Worm (Caenorhabditis elegans) whole organism, young adult: Measurements from ENCODE around the gene cyp-34A6.

ENCODE experiments used
- B0261.1 ChIP-seq: sonication (generic microtip); optimal IDR thresholded peaks from 2 replicates; lab custom pipeline; 2016; ENCODE audit warnings: mild to moderate bottlenecking, missing genetic modification characterization, moderate library complexity, missing compliant biosample characterization
- B0336.3 ChIP-seq: fragments of 200-800 bp; sonication (Bioruptor generic); IDR thresholded peaks from 2 replicates; pipeline ENCODE4 v1.3.6; 2022; ENCODE audit warnings: missing genetic modification characterization, missing compliant biosample characterization
- F22D6.2 ChIP-seq: sonication (generic microtip); optimal IDR thresholded peaks from 2 replicates; lab custom pipeline; 2016; ENCODE audit warnings: mild to moderate bottlenecking, missing genetic modification characterization, missing compliant biosample characterization
- F23B12.7 ChIP-seq: sonication (generic microtip); optimal IDR thresholded peaks from 2 replicates; lab custom pipeline; 2017; ENCODE audit warnings: missing genetic modification characterization, mild to moderate bottlenecking, missing compliant biosample characterization, antibody characterized with exemption, moderate library complexity; ENCODE audit not compliant: insufficient read depth
- F33H1.4 ChIP-seq: fragments of 200-800 bp; sonication (Bioruptor generic); IDR thresholded peaks from 2 replicates; pipeline ENCODE4 v1.3.6; 2022; ENCODE audit warnings: missing genetic modification reagents, missing genetic modification characterization, missing compliant biosample characterization
- F37B4.10 ChIP-seq: fragments of 200-800 bp; sonication (Bioruptor generic); IDR thresholded peaks from 2 replicates; pipeline ENCODE4 v1.3.6; 2022; ENCODE audit warnings: missing genetic modification characterization, missing compliant biosample characterization
- F39B2.1 ChIP-seq: fragments of 200-800 bp; sonication (Bioruptor generic); IDR thresholded peaks from 2 replicates; pipeline ENCODE4 v1.3.6; 2022; ENCODE audit warnings: missing genetic modification reagents, missing genetic modification characterization, missing compliant biosample characterization
- F52B5.7 ChIP-seq: sonication (generic microtip); optimal IDR thresholded peaks from 2 replicates; lab custom pipeline; 2016; ENCODE audit warnings: mild to moderate bottlenecking, missing genetic modification characterization, missing compliant biosample characterization
- F57C9.4 ChIP-seq: sonication (generic microtip); optimal IDR thresholded peaks from 2 replicates; lab custom pipeline; 2017; ENCODE audit warnings: mild to moderate bottlenecking, missing genetic modification characterization, missing compliant biosample characterization
- T26A5.8 ChIP-seq: sonication (generic microtip); optimal IDR thresholded peaks from 2 replicates; lab custom pipeline; 2016; ENCODE audit warnings: missing genetic modification characterization, missing compliant biosample characterization
- Y53F4B.3 ChIP-seq: fragments of 200-800 bp; sonication (Bioruptor generic); IDR thresholded peaks from 2 replicates; pipeline ENCODE4 v1.3.6; 2022; ENCODE audit warnings: missing genetic modification reagents, missing genetic modification characterization, missing compliant biosample characterization
- Y56A3A.18 ChIP-seq: fragments of 200-800 bp; sonication (Bioruptor generic); IDR thresholded peaks from 2 replicates; pipeline ENCODE4 v1.3.6; 2022; ENCODE audit warnings: missing genetic modification reagents, missing genetic modification characterization, missing compliant biosample characterization
- Y67H2A.10 ChIP-seq: fragments of 200-800 bp; sonication (Bioruptor generic); conservative IDR thresholded peaks from 2 replicates; pipeline ENCODE4 v1.3.6; 2022; ENCODE audit warnings: missing genetic modification reagents, missing genetic modification characterization, missing compliant biosample characterization
- Y79H2A.3 ChIP-seq: fragments of 200-800 bp; sonication (Bioruptor generic); conservative IDR thresholded peaks from 2 replicates; pipeline ENCODE4 v1.3.6; 2022; ENCODE audit warnings: missing genetic modification reagents, missing genetic modification characterization, missing compliant biosample characterization
- Y95B8A.8 ChIP-seq: fragments of 200-800 bp; sonication (Bioruptor generic); IDR thresholded peaks from 2 replicates; pipeline ENCODE4 v1.3.6; 2022; ENCODE audit warnings: missing genetic modification reagents, missing genetic modification characterization, missing compliant biosample characterization
- ama-1 ChIP-seq, 3 experiments: fragments of 150-350 bp in 1 of 3; sonication (generic microtip) in 2 of 3; optimal IDR thresholded peaks; 2 replicates each; lab custom pipeline; 2014 to 2018; ENCODE audit warnings: missing biosample characterization in 2 of 3, missing genetic modification characterization in 2 of 3, missing genetic modification reagents in 2 of 3
- attf-3 ChIP-seq: fragments of 200-800 bp; sonication (Bioruptor generic); conservative IDR thresholded peaks from 2 replicates; pipeline ENCODE4 v1.3.6; 2022; ENCODE audit warnings: missing genetic modification reagents, missing genetic modification characterization, missing compliant biosample characterization
- ccch-3 ChIP-seq: fragments of 200-800 bp; sonication (Bioruptor generic); optimal IDR thresholded peaks from 2 replicates; lab custom pipeline; 2018; ENCODE audit warnings: mild to moderate bottlenecking, missing genetic modification characterization, missing compliant biosample characterization
- ceh-40 ChIP-seq: fragments of 200-800 bp; sonication (Bioruptor generic); IDR thresholded peaks from 2 replicates; pipeline ENCODE4 v1.3.6; 2022; ENCODE audit warnings: missing genetic modification characterization, missing compliant biosample characterization
- ceh-91 ChIP-seq: fragments of 200-800 bp; sonication (Bioruptor generic); IDR thresholded peaks from 2 replicates; pipeline ENCODE4 v1.3.6; 2022; ENCODE audit warnings: missing genetic modification reagents, missing genetic modification characterization, missing compliant biosample characterization
- dpff-1 ChIP-seq: sonication (generic microtip); optimal IDR thresholded peaks from 2 replicates; lab custom pipeline; 2017; ENCODE audit warnings: mild to moderate bottlenecking, missing genetic modification characterization, missing compliant biosample characterization
- fkh-3 ChIP-seq: sonication (generic microtip); optimal IDR thresholded peaks from 2 replicates; lab custom pipeline; 2016; ENCODE audit warnings: mild to moderate bottlenecking, missing genetic modification characterization, missing compliant biosample characterization
- hlh-12 ChIP-seq: sonication (generic microtip); optimal IDR thresholded peaks from 2 replicates; lab custom pipeline; 2016; ENCODE audit warnings: missing genetic modification characterization, missing compliant biosample characterization
- hmg-1.2 ChIP-seq: fragments of 200-800 bp; sonication (Bioruptor generic); IDR thresholded peaks from 2 replicates; pipeline ENCODE4 v1.3.6; 2022; ENCODE audit warnings: missing genetic modification reagents, missing genetic modification characterization, missing compliant biosample characterization
- hrde-1 ChIP-seq: sonication (generic microtip); optimal IDR thresholded peaks from 2 replicates; lab custom pipeline; 2016; ENCODE audit warnings: missing genetic modification characterization, mild to moderate bottlenecking, missing compliant biosample characterization, moderate library complexity, missing genotype, missing genetic modification reagents, borderline replicate concordance
- let-607 ChIP-seq, 2 experiments: fragments of 200-800 bp in 1 of 2; sonication (Bioruptor generic) in 1 of 2; sonication (generic microtip) in 1 of 2; optimal IDR thresholded peaks; 2 replicates each; lab custom pipeline; 2016 to 2018; ENCODE audit warnings: mild to moderate bottlenecking in 2 of 2, missing compliant biosample characterization in 2 of 2, missing genetic modification characterization in 2 of 2, moderate library complexity in 2 of 2, missing genotype in 1 of 2
- lin-40 ChIP-seq: sonication (generic microtip); optimal IDR thresholded peaks from 2 replicates; lab custom pipeline; 2016; ENCODE audit warnings: missing genetic modification characterization, mild to moderate bottlenecking, missing compliant biosample characterization, missing genotype, missing genetic modification reagents
- lsl-1 ChIP-seq: fragments of 200-800 bp; sonication (Bioruptor generic); optimal IDR thresholded peaks from 2 replicates; lab custom pipeline; 2018; ENCODE audit warnings: mild to moderate bottlenecking, missing genetic modification characterization, moderate library complexity, missing compliant biosample characterization
- nfya-2 ChIP-seq: fragments of 200-800 bp; sonication (Bioruptor generic); IDR thresholded peaks from 2 replicates; pipeline ENCODE4 v1.3.6; 2022; ENCODE audit warnings: missing genetic modification reagents, missing genetic modification characterization, missing compliant biosample characterization
- repo-1 ChIP-seq: sonication (generic microtip); optimal IDR thresholded peaks from 2 replicates; lab custom pipeline; 2017; ENCODE audit warnings: mild to moderate bottlenecking, missing genetic modification characterization, missing compliant biosample characterization
- snpc-1.1 ChIP-seq: sonication (generic microtip); optimal IDR thresholded peaks from 2 replicates; lab custom pipeline; 2017; ENCODE audit warnings: missing genetic modification characterization, mild to moderate bottlenecking, missing compliant biosample characterization, antibody characterized with exemption, moderate library complexity, missing genotype, missing genetic modification reagents; ENCODE audit not compliant: insufficient read depth
- snpc-4 ChIP-seq, 5 experiments: fragments of 150-350 bp in 1 of 5; sonication (generic microtip) in 4 of 5; optimal IDR thresholded peaks; 2 replicates each; lab custom pipeline; 2014 to 2018; ENCODE audit warnings: missing genetic modification characterization in 5 of 5, missing biosample characterization in 3 of 5, antibody characterized with exemption in 2 of 5, mild to moderate bottlenecking in 2 of 5, missing compliant biosample characterization in 2 of 5, missing genotype in 2 of 5, moderate library complexity in 2 of 5, missing genetic modification reagents in 1 of 5
- ztf-22 ChIP-seq: fragments of 200-800 bp; sonication (Bioruptor generic); optimal IDR thresholded peaks from 2 replicates; lab custom pipeline; 2018; ENCODE audit warnings: mild to moderate bottlenecking, missing genetic modification characterization, moderate library complexity, missing compliant biosample characterization
- ztf-3 ChIP-seq: fragments of 200-800 bp; sonication (Bioruptor generic); optimal IDR thresholded peaks from 2 replicates; lab custom pipeline; 2018; ENCODE audit warnings: mild to moderate bottlenecking, missing genetic modification characterization, missing compliant biosample characterization
- ztf-6 ChIP-seq: fragments of 200-800 bp; sonication (Bioruptor generic); IDR thresholded peaks from 2 replicates; pipeline ENCODE4 v1.3.6; 2022; ENCODE audit warnings: missing genetic modification reagents, missing genetic modification characterization, missing compliant biosample characterization

cyp-34A6 gene

DNA sequence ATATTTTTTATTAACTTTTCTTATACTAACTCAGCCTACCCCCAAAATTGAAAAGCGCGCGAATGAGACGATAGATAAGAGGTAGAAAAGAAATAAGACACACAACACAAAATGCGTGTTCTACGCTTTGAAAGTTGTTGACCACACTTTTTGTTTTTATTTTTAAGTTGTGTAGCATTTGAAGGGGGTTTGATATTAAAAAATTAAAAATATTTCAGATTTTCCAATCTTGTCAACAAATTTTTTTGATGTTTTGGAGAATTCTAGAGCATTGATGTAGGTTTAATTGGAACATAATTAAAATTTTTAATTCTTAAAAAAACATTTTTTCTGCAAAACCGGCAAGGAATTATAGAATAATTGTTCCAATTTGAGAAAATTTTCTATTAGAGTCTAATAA, at the start of gene cyp-34A6:
Gene cyp-34A6 (minus strand): TSS at position 101 of the 400 bp plus-strand sequence.
- TF ChIP-seq nfya-2 (GFP tag; lab: Robert Waterston, UW) (no peak), B0261.1 (tag; lab: Kevin White, UChicago) (no peak), ama-1 (optimal IDR thresholded peaks at IDR 0.05; lab: Kevin White, UChicago) (no peak), ama-1 (GFP tag; optimal IDR thresholded peaks at IDR 0.05; lab: Kevin White, UChicago) (no peak), lsl-1 (GFP tag; lab: Kevin White, UChicago) (no peak), ztf-22 (no peak), ztf-6 (no peak), hlh-12 (tag; lab: Kevin White, UChicago) (no peak), ceh-40 (GFP tag; lab: Robert Waterston, UW) (no peak), attf-3 (GFP tag; lab: Robert Waterston, UW) (no peak)

DNA sequence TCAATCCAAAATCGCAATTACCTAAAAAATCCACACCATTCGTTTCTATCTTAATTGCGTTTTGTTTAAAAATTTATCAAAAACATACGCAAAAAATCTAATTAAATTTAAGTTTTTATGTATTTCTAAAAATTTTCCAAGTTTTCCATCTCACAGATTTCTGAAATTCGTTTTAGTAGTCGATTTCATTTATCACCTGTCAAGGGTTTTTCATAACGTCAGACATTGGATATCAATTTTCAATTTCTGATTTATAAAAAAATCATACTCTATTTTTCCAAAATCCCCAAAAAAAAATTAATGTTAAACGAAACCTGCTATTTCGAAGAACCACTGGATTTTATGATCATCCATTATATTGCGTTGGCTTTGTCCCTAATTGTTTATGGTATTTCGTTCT, 49.0 kb upstream of the cyp-34A6 start, which contains the start of gene srh-4:
Gene srh-4 (plus strand): TSS at position 301 of the 400 bp plus-strand sequence.
- no peak for TF ChIP-seq fkh-3 (tag; lab: Kevin White, UChicago)
- TF ChIP-seq F33H1.4 (GFP tag; lab: Robert Waterston, UW): no peak
- TF ChIP-seq Y79H2A.3 (GFP tag; lab: Robert Waterston, UW): no peak
- TF ChIP-seq Y56A3A.18: no peak
- TF ChIP-seq F57C9.4 (tag; lab: Kevin White, UChicago): no peak
- TF ChIP-seq snpc-1.1 (tag; lab: Kevin White, UChicago): no peak
- no peak for TF ChIP-seq repo-1 (tag; lab: Kevin White, UChicago)
- no peak for TF ChIP-seq ama-1 (optimal IDR thresholded peaks at IDR 0.05; lab: Kevin White, UChicago)
- TF ChIP-seq ama-1 (GFP tag; optimal IDR thresholded peaks at IDR 0.05; lab: Kevin White, UChicago): no peak
- no peak for TF ChIP-seq hrde-1 (tag; lab: Kevin White, UChicago)
- TF ChIP-seq F22D6.2 (tag; lab: Kevin White, UChicago): no peak
- no peak for TF ChIP-seq ztf-3 (GFP tag; lab: Kevin White, UChicago)
- TF ChIP-seq dpff-1 (tag; lab: Kevin White, UChicago): no peak
- no peak for TF ChIP-seq ceh-91 (GFP tag; lab: Robert Waterston, UW)
- TF ChIP-seq ccch-3: no peak
- TF ChIP-seq lsl-1 (GFP tag; lab: Kevin White, UChicago): no peak
- TF ChIP-seq F37B4.10: no peak

DNA sequence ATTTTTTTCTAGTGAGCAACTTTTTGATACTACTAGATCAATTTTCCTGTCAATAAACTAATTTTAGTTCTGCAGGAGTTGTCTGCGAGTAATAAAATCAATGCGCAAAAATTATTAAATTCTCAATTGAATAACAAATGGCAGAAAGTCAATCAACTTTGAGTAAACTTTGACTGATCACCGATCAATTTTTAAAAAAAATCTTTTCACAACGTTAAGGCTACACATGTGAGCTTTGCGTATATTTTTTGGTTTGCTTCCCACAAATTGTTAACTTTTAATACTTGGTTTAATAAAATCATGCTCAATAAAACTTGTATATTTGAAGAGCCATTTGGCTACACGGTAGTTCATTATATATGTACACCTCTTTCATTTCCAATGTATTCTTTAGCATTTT, 46.8 kb upstream of the cyp-34A6 start, which contains the start of gene srh-7:
Gene srh-7 (plus strand): TSS at position 301 of the 400 bp plus-strand sequence.
- TF ChIP-seq fkh-3 (tag; lab: Kevin White, UChicago) (no peak), nfya-2 (GFP tag; lab: Robert Waterston, UW) (no peak), dpff-1 (tag; lab: Kevin White, UChicago) (no peak), Y67H2A.10 (no peak), Y53F4B.3 (GFP tag; lab: Robert Waterston, UW) (no peak), T26A5.8 (tag; lab: Kevin White, UChicago) (no peak), let-607 (tag; optimal IDR thresholded peaks at IDR 0.05; lab: Kevin White, UChicago) (no peak), lin-40 (no peak), snpc-4 (GFP tag; optimal IDR thresholded peaks at IDR 0.05; lab: Kevin White, UChicago) (no peak), snpc-4 (tag; optimal IDR thresholded peaks at IDR 0.05; lab: Kevin White, UChicago) (no peak), Y95B8A.8 (no peak), B0336.3 (GFP tag; lab: Robert Waterston, UW) (no peak)

DNA sequence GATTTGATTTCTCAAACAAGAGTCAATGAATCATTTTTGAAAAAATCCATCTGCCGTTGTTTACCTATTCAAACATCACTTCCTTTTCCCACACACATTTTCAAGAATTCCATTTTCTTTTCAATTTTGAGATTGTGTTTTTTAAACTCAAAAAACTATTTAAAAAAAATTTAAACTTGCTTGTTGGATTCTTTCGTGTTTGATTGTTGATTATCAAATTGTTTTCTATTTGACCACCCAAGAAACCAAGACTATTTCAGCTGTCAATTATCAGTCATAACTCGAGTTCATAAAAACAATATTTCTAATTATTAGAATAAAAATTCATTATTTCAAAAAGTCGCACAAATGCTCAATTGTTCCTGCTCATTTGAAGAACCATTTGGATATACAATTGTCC, 44.1 kb upstream of the cyp-34A6 start, which contains the start of gene srh-8:
Gene srh-8 (plus strand): TSS at position 301 of the 400 bp plus-strand sequence.
- no peak for TF ChIP-seq B0336.3 (GFP tag; lab: Robert Waterston, UW)
- no peak for TF ChIP-seq lsl-1 (GFP tag; lab: Kevin White, UChicago)
- TF ChIP-seq ceh-40 (GFP tag; lab: Robert Waterston, UW): no peak
- no peak for TF ChIP-seq Y67H2A.10
- no peak for TF ChIP-seq Y56A3A.18
- TF ChIP-seq F52B5.7 (tag; lab: Kevin White, UChicago): no peak
- no peak for TF ChIP-seq attf-3 (GFP tag; lab: Robert Waterston, UW)
- TF ChIP-seq F23B12.7: no peak
- TF ChIP-seq hmg-1.2: no peak
- TF ChIP-seq F39B2.1 (GFP tag; lab: Robert Waterston, UW): no peak
